Fruit fly (Drosophila melanogaster) whole organism, embryonic: ENCODE results near the gene Acp62F.

Experiments used
- CG11456 ChIP-seq: fragments of 200-800 bp; sonication (Bioruptor generic); IDR thresholded peaks from 3 replicates; pipeline ENCODE4 v1.3.6; 2022; ENCODE audit warnings: missing biosample characterization, missing genetic modification characterization
- CG17361 ChIP-seq: fragments of 200-800 bp; sonication (Bioruptor generic); IDR thresholded peaks from 3 replicates; pipeline ENCODE4 v1.3.6; 2022; ENCODE audit warnings: missing biosample characterization, missing genetic modification characterization
- CG18262 ChIP-seq: fragments of 200-800 bp; optimal IDR thresholded peaks from 3 replicates; lab custom pipeline; 2019; ENCODE audit warnings: missing biosample characterization, mild to moderate bottlenecking, missing genetic modification characterization, moderate library complexity
- CG2116 ChIP-seq: fragments of 200-800 bp; sonication (Bioruptor generic); optimal IDR thresholded peaks from 3 replicates; lab custom pipeline; 2018; ENCODE audit warnings: missing biosample characterization, mild to moderate bottlenecking, missing genetic modification characterization
- CG42726 ChIP-seq: fragments of 200-800 bp; sonication (Bioruptor generic); IDR thresholded peaks from 2 replicates; pipeline ENCODE4 v1.3.6; 2022; ENCODE audit warnings: missing biosample characterization, missing genetic modification characterization; ENCODE audit not compliant: partially characterized antibody
- CG8944 ChIP-seq: fragments of 200-800 bp; sonication (Bioruptor generic); optimal IDR thresholded peaks from 3 replicates; lab custom pipeline; 2016; ENCODE audit warnings: missing biosample characterization, missing genetic modification characterization
- CG9437 ChIP-seq: fragments of 200-800 bp; sonication (Bioruptor generic); optimal IDR thresholded peaks from 2 replicates; lab custom pipeline; 2018; ENCODE audit warnings: missing biosample characterization, mild to moderate bottlenecking, missing genetic modification characterization
- HLH3B ChIP-seq: fragments of 200-800 bp; sonication (Bioruptor generic); IDR thresholded peaks from 2 replicates; pipeline ENCODE4 v1.3.6; 2022; ENCODE audit warnings: missing biosample characterization, missing genetic modification characterization
- Kr ChIP-seq: fragments of 200-800 bp; sonication (Bioruptor generic); optimal IDR thresholded peaks from 2 replicates; lab custom pipeline; 2017; ENCODE audit warnings: missing biosample characterization, mild to moderate bottlenecking, missing genetic modification characterization
- Mes4 ChIP-seq: fragments of 200-800 bp; sonication (Bioruptor generic); optimal IDR thresholded peaks from 2 replicates; lab custom pipeline; 2016; ENCODE audit warnings: missing biosample characterization, missing genetic modification characterization
- NK7.1 ChIP-seq: fragments of 200-800 bp; sonication (Bioruptor generic); optimal IDR thresholded peaks from 3 replicates; lab custom pipeline; 2016; ENCODE audit warnings: missing biosample characterization, missing genetic modification characterization
- Trl ChIP-seq, 3 experiments: fragments of >200 bp in 2 of 3; fragments of 200-800 bp in 1 of 3; sonication (Bioruptor generic) in 1 of 3; optimal IDR thresholded peaks; 2 replicates in 1 of 3; 3 replicates in 2 of 3; lab custom pipeline; 2016 to 2017; ENCODE audit warnings: missing biosample characterization in 1 of 3, missing genetic modification characterization in 1 of 3
- ase ChIP-seq: fragments of 200-800 bp; sonication (Bioruptor generic); IDR thresholded peaks from 3 replicates; pipeline ENCODE4 v1.3.6; 2022; ENCODE audit warnings: missing biosample characterization, missing genetic modification characterization
- gsb ChIP-seq: fragments of 200-800 bp; sonication (Bioruptor generic); IDR thresholded peaks from 2 replicates; pipeline ENCODE4 v1.3.6; 2022; ENCODE audit warnings: missing biosample characterization, missing genetic modification characterization
- lov ChIP-seq, 2 experiments: fragments of 200-800 bp in 1 of 2; fragments of >200 bp in 1 of 2; sonication (Bioruptor generic) in 1 of 2; IDR thresholded peaks in 1 of 2; optimal IDR thresholded peaks in 1 of 2; 2 replicates in 1 of 2; 3 replicates in 1 of 2; pipeline versions ENCODE4 v1.3.6 to Lab custom; 2017 to 2022; ENCODE audit warnings: missing biosample characterization in 1 of 2, missing genetic modification characterization in 1 of 2
- mam ChIP-seq: fragments of 200-800 bp; sonication (Bioruptor generic); optimal IDR thresholded peaks from 3 replicates; lab custom pipeline; 2016; ENCODE audit warnings: missing biosample characterization, missing genetic modification characterization
- psq ChIP-seq: fragments of 200-800 bp; sonication (Bioruptor generic); optimal IDR thresholded peaks from 2 replicates; lab custom pipeline; 2017; ENCODE audit warnings: missing biosample characterization, missing genetic modification characterization
- slbo ChIP-seq: fragments of 200-800 bp; sonication (Bioruptor generic); IDR thresholded peaks from 2 replicates; pipeline ENCODE4 v1.3.6; 2022; ENCODE audit warnings: missing biosample characterization, missing genetic modification characterization
- sob ChIP-seq: fragments of 200-800 bp; sonication (Bioruptor generic); IDR thresholded peaks from 2 replicates; pipeline ENCODE4 v1.3.6; 2022; ENCODE audit warnings: missing biosample characterization, missing genetic modification characterization
- twi ChIP-seq: fragments of 200-800 bp; optimal IDR thresholded peaks from 2 replicates; lab custom pipeline; 2019; ENCODE audit warnings: missing biosample characterization, mild to moderate bottlenecking, missing genetic modification characterization, moderate library complexity
- unpg ChIP-seq: fragments of 200-800 bp; sonication (Bioruptor generic); optimal IDR thresholded peaks from 3 replicates; lab custom pipeline; 2018; ENCODE audit warnings: missing biosample characterization, mild to moderate bottlenecking, missing genetic modification characterization, moderate library complexity

Acp62F gene

dm6 chr3L:2782678-2783027 is 43.1 kb downstream of the Acp62F start:
- TF ChIP-seq slbo (GFP tag; lab: Robert Waterston, UW) (no peak), CG42726 (GFP tag; lab: Robert Waterston, UW) (no peak), HLH3B (GFP tag; lab: Robert Waterston, UW) (no peak), CG18262 (tag; lab: Kevin White, UChicago) (no peak), twi (tag; lab: Kevin White, UChicago) (peak; percentile 54), ase (no peak), psq (GFP tag; lab: Kevin White, UChicago) (no peak), mam (GFP tag; lab: Kevin White, UChicago) (no peak), lov (optimal IDR thresholded peaks at IDR 0.05; lab: Kevin White, UChicago) (no peak), lov (GFP tag; IDR thresholded peaks at IDR 0.05; lab: Robert Waterston, UW) (0 out of 3 replicates have a peak, but pooled peaks have one; percentile 52), CG17361 (GFP tag; lab: Robert Waterston, UW) (no peak), CG11456 (GFP tag; lab: Robert Waterston, UW) (no peak), NK7.1 (GFP tag; lab: Kevin White, UChicago) (no peak)

- TF ChIP-seq CG2116 (no peak), CG8944 (no peak), Mes4 (GFP tag; lab: Kevin White, UChicago) (no peak), Trl (optimal IDR thresholded peaks at IDR 0.05; lab: Kevin White, UChicago) (no peak), Trl (GFP tag; optimal IDR thresholded peaks at IDR 0.05; lab: Kevin White, UChicago) (no peak), unpg (GFP tag; lab: Kevin White, UChicago) (no peak), CG9437 (GFP tag; lab: Kevin White, UChicago) (no peak), gsb (GFP tag; lab: Robert Waterston, UW) (no peak), Kr (no peak), sob (GFP tag; lab: Robert Waterston, UW) (no peak)
These were observed 46.4 kb downstream of the Acp62F start for dm6 chr3L:2785941-2786340.
